Fruit fly (Drosophila melanogaster): ENCODE measurements around the gene CG17242.

CG17242 gene

DNA sequence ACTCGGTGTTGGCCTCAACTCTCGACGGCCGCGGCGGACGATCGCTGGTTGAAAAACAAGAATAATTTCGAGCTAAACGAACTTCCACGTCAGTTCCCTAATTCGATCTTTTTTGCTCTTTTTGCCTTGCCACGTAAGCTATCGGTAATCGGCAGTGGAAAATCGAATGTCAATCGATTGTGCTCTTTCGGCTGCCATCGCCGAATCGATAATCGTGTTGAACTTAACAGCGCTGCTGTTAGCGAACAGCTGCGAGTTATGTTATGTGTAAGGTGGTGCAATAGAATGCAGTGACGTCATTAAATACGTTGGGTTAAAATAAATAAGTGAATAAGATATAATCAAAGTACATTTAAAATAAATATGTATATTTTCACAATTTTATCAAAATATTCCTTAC lies 32.2 kb downstream of the CG17242 start, which contains the start of gene Sec24CD (continued):
- no peak for TF ChIP-seq CG18619 (GFP tag; optimal IDR thresholded peaks at IDR 0.05)
- TF ChIP-seq abd-A (tag; optimal IDR thresholded peaks at IDR 0.05), result no peak
- TF ChIP-seq CoRest (tag; optimal IDR thresholded peaks at IDR 0.05), result no peak
- no peak for TF ChIP-seq org-1 (GFP tag; optimal IDR thresholded peaks at IDR 0.05)
- no peak for TF ChIP-seq CG16863 (GFP tag; optimal IDR thresholded peaks at IDR 0.05)
- no peak for TF ChIP-seq disco-r (GFP tag; optimal IDR thresholded peaks at IDR 0.05)
- TF ChIP-seq CG17328 (GFP tag; IDR thresholded peaks at IDR 0.05), result no peak
- TF ChIP-seq CG6854 (GFP tag; optimal IDR thresholded peaks at IDR 0.05), result no peak
- peak; percentile 97 for TF ChIP-seq Dref (GFP tag; IDR thresholded peaks at IDR 0.05)
- no peak for TF ChIP-seq trh (GFP tag; optimal IDR thresholded peaks at IDR 0.05)
- no peak for TF ChIP-seq eyg (GFP tag; optimal IDR thresholded peaks at IDR 0.05)
- TF ChIP-seq CG16815 (GFP tag; optimal IDR thresholded peaks at IDR 0.05), result no peak
- TF ChIP-seq MBD-R2 (GFP tag; IDR thresholded peaks at IDR 0.05), result peak; percentile 76
- peak; percentile 93 for TF ChIP-seq hb (GFP tag; IDR thresholded peaks at IDR 0.05; ENCODE audit: partially characterized antibody)
- no peak for TF ChIP-seq CG32532 (GFP tag; IDR thresholded peaks at IDR 0.05)
- TF ChIP-seq CG13123 (GFP tag; optimal IDR thresholded peaks at IDR 0.05), result no peak
- TF ChIP-seq CG14014 (GFP tag; IDR thresholded peaks at IDR 0.05), result peak; percentile 29; the same call in 1 of the 2 replicates
- peak; percentile 4 for TF ChIP-seq gfzf (GFP tag; optimal IDR thresholded peaks at IDR 0.05)
- no peak for TF ChIP-seq CG12942 (GFP tag; optimal IDR thresholded peaks at IDR 0.05)
- TF ChIP-seq CG7839 (tag; optimal IDR thresholded peaks at IDR 0.05), result no peak
- TF ChIP-seq gcm (GFP tag; optimal IDR thresholded peaks at IDR 0.05), result no peak
- TF ChIP-seq H15 (GFP tag; IDR thresholded peaks at IDR 0.05), result no peak
- no peak for TF ChIP-seq D19A (tag; optimal IDR thresholded peaks at IDR 0.05)
- no peak for TF ChIP-seq CG12744 (GFP tag; optimal IDR thresholded peaks at IDR 0.05)
- peak; percentile 35 for TF ChIP-seq CG9797 (GFP tag; optimal IDR thresholded peaks at IDR 0.05)
- TF ChIP-seq CG12391 (tag; optimal IDR thresholded peaks at IDR 0.05), result peak; percentile 52
- peak; percentile 16 for TF ChIP-seq CG30403 (GFP tag; optimal IDR thresholded peaks at IDR 0.05)
- peak; percentile 96 for TF ChIP-seq zen2 (GFP tag; IDR thresholded peaks at IDR 0.05; ENCODE audit: partially characterized antibody)
- no peak for TF ChIP-seq D (optimal IDR thresholded peaks at IDR 0.05)
- no peak for TF ChIP-seq D (GFP tag; optimal IDR thresholded peaks at IDR 0.05)
- no peak for TF ChIP-seq chm (GFP tag; IDR thresholded peaks at IDR 0.05)
- no peak for TF ChIP-seq Six4 (GFP tag; optimal IDR thresholded peaks at IDR 0.05)
- no peak for TF ChIP-seq ro (GFP tag; IDR thresholded peaks at IDR 0.05)
- no peak for TF ChIP-seq CG5953 (GFP tag; IDR thresholded peaks at IDR 0.05)
- TF ChIP-seq lmd (GFP tag; IDR thresholded peaks at IDR 0.05), result no peak
- TF ChIP-seq toy (GFP tag; IDR thresholded peaks at IDR 0.05), result no peak
- TF ChIP-seq CG7271 (tag; optimal IDR thresholded peaks at IDR 0.05), result no peak
- no peak for TF ChIP-seq Doc2 (GFP tag; IDR thresholded peaks at IDR 0.05)
- TF ChIP-seq CG1233 (GFP tag; optimal IDR thresholded peaks at IDR 0.05), result no peak
- 0 out of 3 replicates have a peak, but pooled peaks have one; percentile 14 for TF ChIP-seq CG11695 (GFP tag; IDR thresholded peaks at IDR 0.05)
- TF ChIP-seq chif (GFP tag; optimal IDR thresholded peaks at IDR 0.05), result no peak
- peak; percentile 84; the same call in 1 of the 2 replicates for TF ChIP-seq amos (GFP tag; IDR thresholded peaks at IDR 0.05; ENCODE audit: partially characterized antibody)
- TF ChIP-seq CG1529 (GFP tag; optimal IDR thresholded peaks at IDR 0.05), result no peak
- TF ChIP-seq zen (tag; optimal IDR thresholded peaks at IDR 0.05), result peak; percentile 24
- no peak for TF ChIP-seq CHES-1-like (GFP tag; optimal IDR thresholded peaks at IDR 0.05)
- no peak for TF ChIP-seq klu (GFP tag; IDR thresholded peaks at IDR 0.05)
- no peak for TF ChIP-seq CG3065 (GFP tag; optimal IDR thresholded peaks at IDR 0.05)
- TF ChIP-seq CG42726 (GFP tag; IDR thresholded peaks at IDR 0.05; ENCODE audit: partially characterized antibody), result peak; percentile 57; the same call in 1 of the 2 replicates
- no peak for TF ChIP-seq CG4328 (GFP tag; optimal IDR thresholded peaks at IDR 0.05)

All from whole organism, embryonic.